Worm (Caenorhabditis elegans) whole organism, L2 larva: Measurements from ENCODE around the gene F56D5.5.

Source experiments
- C34F6.9 ChIP-seq: fragments of 150-350 bp; optimal IDR thresholded peaks from 2 replicates; lab custom pipeline; 2014; ENCODE audit warnings: missing biosample characterization, missing genetic modification characterization
- F13H6.1 ChIP-seq: sonication (generic microtip); optimal IDR thresholded peaks from 2 replicates; lab custom pipeline; 2016; ENCODE audit warnings: missing genetic modification characterization, missing compliant biosample characterization
- R02D3.7 ChIP-seq: fragments of 150-350 bp; optimal IDR thresholded peaks from 2 replicates; lab custom pipeline; 2014; ENCODE audit warnings: missing biosample characterization, missing genetic modification characterization
- Y55F3AM.14 ChIP-seq: fragments of 200-800 bp; sonication (Bioruptor generic); optimal IDR thresholded peaks from 2 replicates; lab custom pipeline; 2018; ENCODE audit warnings: mild to moderate bottlenecking, missing genetic modification characterization, missing compliant biosample characterization
- ama-1 ChIP-seq: fragments of 150-350 bp; optimal IDR thresholded peaks from 2 replicates; lab custom pipeline; 2018; ENCODE audit warnings: inconsistent platforms
- blmp-1 ChIP-seq: sonication (generic microtip); optimal IDR thresholded peaks from 2 replicates; lab custom pipeline; 2017; ENCODE audit warnings: missing genetic modification characterization, mild to moderate bottlenecking, missing compliant biosample characterization, antibody characterized with exemption, moderate library complexity; ENCODE audit not compliant: insufficient read depth
- ceh-16 ChIP-seq: fragments of 150-350 bp; optimal IDR thresholded peaks from 2 replicates; lab custom pipeline; 2014; ENCODE audit warnings: missing biosample characterization, missing genetic modification characterization
- crh-2 ChIP-seq: sonication (generic microtip); optimal IDR thresholded peaks from 2 replicates; lab custom pipeline; 2017; ENCODE audit warnings: missing biosample characterization, missing genetic modification characterization
- dmd-4 ChIP-seq: sonication (generic microtip); optimal IDR thresholded peaks from 2 replicates; lab custom pipeline; 2017; ENCODE audit warnings: missing biosample characterization, missing genetic modification characterization
- egl-27 ChIP-seq: sonication (generic microtip); optimal IDR thresholded peaks from 3 replicates; lab custom pipeline; 2017; ENCODE audit warnings: missing biosample characterization, missing genetic modification reagents, missing genetic modification characterization
- elt-1 ChIP-seq: fragments of 150-350 bp; optimal IDR thresholded peaks from 2 replicates; lab custom pipeline; 2014; ENCODE audit warnings: missing biosample characterization, missing genetic modification characterization
- elt-3 ChIP-seq: sonication (generic microtip); optimal IDR thresholded peaks from 2 replicates; lab custom pipeline; 2017; ENCODE audit warnings: missing biosample characterization, missing genetic modification characterization
- fos-1 ChIP-seq: fragments of 150-350 bp; optimal IDR thresholded peaks from 2 replicates; lab custom pipeline; 2014; ENCODE audit warnings: missing biosample characterization, missing genetic modification characterization
- gmeb-1 ChIP-seq: fragments of 150-350 bp; optimal IDR thresholded peaks from 2 replicates; lab custom pipeline; 2014; ENCODE audit warnings: missing biosample characterization, missing genetic modification characterization
- lin-11 ChIP-seq: fragments of 150-350 bp; sonication (generic microtip); optimal IDR thresholded peaks from 2 replicates; lab custom pipeline; 2014; ENCODE audit warnings: missing biosample characterization, missing genetic modification characterization, inconsistent platforms, mixed read lengths
- lin-13 ChIP-seq: fragments of 150-350 bp; optimal IDR thresholded peaks from 2 replicates; lab custom pipeline; 2014; ENCODE audit warnings: missing biosample characterization, missing genetic modification reagents, missing genetic modification characterization
- lsy-2 ChIP-seq, 2 experiments: fragments of 150-350 bp in 1 of 2; sonication (generic microtip) in 1 of 2; optimal IDR thresholded peaks; 2 replicates each; lab custom pipeline; 2014 to 2017; ENCODE audit warnings: missing biosample characterization in 2 of 2, missing genetic modification characterization in 2 of 2
- mab-5 ChIP-seq: fragments of 150-350 bp; optimal IDR thresholded peaks from 2 replicates; lab custom pipeline; 2014; ENCODE audit warnings: missing biosample characterization, missing genetic modification characterization
- mdl-1 ChIP-seq, 2 experiments: fragments of 150-350 bp in 1 of 2; sonication (generic microtip) in 1 of 2; optimal IDR thresholded peaks; 2 replicates each; lab custom pipeline; 2017; ENCODE audit warnings: missing biosample characterization in 2 of 2, missing genetic modification characterization in 2 of 2
- nhr-10 ChIP-seq: sonication (generic microtip); optimal IDR thresholded peaks from 2 replicates; lab custom pipeline; 2017; ENCODE audit warnings: missing biosample characterization, missing genetic modification characterization
- nhr-12 ChIP-seq: fragments of 150-350 bp; optimal IDR thresholded peaks from 2 replicates; lab custom pipeline; 2014; ENCODE audit warnings: missing biosample characterization, missing genetic modification characterization
- nhr-129 ChIP-seq: fragments of 150-350 bp; optimal IDR thresholded peaks from 2 replicates; lab custom pipeline; 2014; ENCODE audit warnings: missing biosample characterization, missing genetic modification characterization
- nhr-21 ChIP-seq: fragments of 150-350 bp; optimal IDR thresholded peaks from 2 replicates; lab custom pipeline; 2014; ENCODE audit warnings: missing biosample characterization, missing genetic modification characterization
- nhr-23 ChIP-seq: fragments of 150-350 bp; optimal IDR thresholded peaks from 2 replicates; lab custom pipeline; 2014; ENCODE audit warnings: missing biosample characterization, missing genetic modification reagents, missing genetic modification characterization
- nhr-237 ChIP-seq: fragments of 150-350 bp; optimal IDR thresholded peaks from 2 replicates; lab custom pipeline; 2014; ENCODE audit warnings: missing biosample characterization, missing genetic modification characterization
- nhr-25 ChIP-seq: fragments of 150-350 bp; sonication (generic microtip); optimal IDR thresholded peaks from 3 replicates; lab custom pipeline; 2014; ENCODE audit warnings: missing biosample characterization, missing genetic modification characterization
- nhr-6 ChIP-seq: fragments of 150-350 bp; optimal IDR thresholded peaks from 2 replicates; lab custom pipeline; 2014; ENCODE audit warnings: missing biosample characterization, missing genetic modification characterization
- nhr-77 ChIP-seq: fragments of 150-350 bp; optimal IDR thresholded peaks from 2 replicates; lab custom pipeline; 2014; ENCODE audit warnings: missing biosample characterization, missing genetic modification characterization
- peb-1 ChIP-seq: fragments of 150-350 bp; optimal IDR thresholded peaks from 2 replicates; lab custom pipeline; 2014; ENCODE audit warnings: missing biosample characterization, missing genetic modification characterization
- sma-3 ChIP-seq: sonication (generic microtip); optimal IDR thresholded peaks from 2 replicates; lab custom pipeline; 2016; ENCODE audit warnings: missing genetic modification reagents, missing genetic modification characterization, missing compliant biosample characterization
- sma-9 ChIP-seq, 2 experiments: fragments of 150-350 bp in 1 of 2; sonication (generic microtip) in 1 of 2; optimal IDR thresholded peaks; 2 replicates each; lab custom pipeline; 2014 to 2016; ENCODE audit warnings: missing genetic modification characterization in 2 of 2, mild to moderate bottlenecking in 1 of 2, missing biosample characterization in 1 of 2, missing compliant biosample characterization in 1 of 2, missing genetic modification reagents in 1 of 2, moderate library complexity in 1 of 2
- snpc-4 ChIP-seq: fragments of 150-350 bp; optimal IDR thresholded peaks from 2 replicates; lab custom pipeline; 2014; ENCODE audit warnings: missing biosample characterization, missing genetic modification characterization
- unc-62 ChIP-seq: fragments of 150-350 bp; optimal IDR thresholded peaks from 2 replicates; lab custom pipeline; 2014; ENCODE audit warnings: missing biosample characterization, missing genetic modification reagents, missing genetic modification characterization
- zag-1 ChIP-seq: fragments of 150-350 bp; optimal IDR thresholded peaks from 2 replicates; lab custom pipeline; 2014; ENCODE audit warnings: missing biosample characterization, missing genetic modification characterization
- ztf-1 ChIP-seq: fragments of 200-800 bp; sonication (Bioruptor generic); conservative IDR thresholded peaks from 2 replicates; pipeline ENCODE4 v1.3.6; 2022; ENCODE audit warnings: missing genetic modification characterization, missing compliant biosample characterization
- ztf-4 ChIP-seq: fragments of 150-350 bp; optimal IDR thresholded peaks from 2 replicates; lab custom pipeline; 2014; ENCODE audit warnings: missing biosample characterization, missing genetic modification characterization

The F56D5.5 gene

DNA sequence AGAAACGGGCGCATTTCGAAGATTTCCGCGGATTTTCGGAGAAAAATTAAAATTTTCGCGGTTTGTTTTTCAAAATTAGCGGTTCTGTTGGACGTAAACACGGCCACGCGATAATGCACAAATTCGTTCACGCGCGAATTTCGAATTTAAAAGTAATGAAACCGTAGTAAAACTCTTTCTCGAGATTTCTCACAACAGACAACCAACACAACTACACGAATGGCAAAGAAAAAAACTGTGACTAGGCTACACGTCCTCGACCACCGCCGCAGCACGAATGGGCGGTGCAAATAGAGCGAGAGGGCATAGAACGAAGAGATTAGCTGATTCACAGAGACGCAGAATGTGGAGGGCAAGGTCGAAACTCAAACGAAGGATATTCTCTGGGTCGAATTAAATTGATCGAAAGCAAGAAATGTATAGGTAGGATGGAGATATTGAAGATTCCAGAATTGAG, 33.0 kb upstream of the F56D5.5 start, which contains the start of gene idh-1:
Gene idh-1 (minus strand): TSS at position 228 of the 457 bp plus-strand sequence.
- TF ChIP-seq nhr-25 (tag; lab: Kevin White, UChicago) (peak; percentile 68), crh-2 (tag; lab: Kevin White, UChicago) (peak; percentile 0), lsy-2 (tag; optimal IDR thresholded peaks at IDR 0.05; lab: Kevin White, UChicago) (peak in 1 of 2 experiments; percentile 41), F13H6.1 (peak; percentile 48), nhr-6 (no peak), elt-3 (tag; lab: Kevin White, UChicago) (no peak), mab-5 (tag; lab: Kevin White, UChicago) (no peak), sma-3 (GFP tag; lab: Kevin White, UChicago) (peak; percentile 11), snpc-4 (tag; lab: Kevin White, UChicago) (peak; percentile 76), gmeb-1 (tag; lab: Kevin White, UChicago) (peak; percentile 49), fos-1 (tag; lab: Kevin White, UChicago) (peak; percentile 12), nhr-23 (tag; lab: Kevin White, UChicago) (no peak), nhr-129 (peak; percentile 72), ama-1 (lab: Kevin White, UChicago) (peak; percentile 81), C34F6.9 (tag; lab: Kevin White, UChicago) (peak; percentile 21)
- TF ChIP-seq, all 48 proteins: peak for 11

ce11 chrIV:9438753-9439152, 30.8 kb upstream of the F56D5.5 start:
- TF ChIP-seq R02D3.7 (tag; lab: Kevin White, UChicago) (no peak), dmd-4 (no peak), nhr-129 (peak; percentile 29), mdl-1 (tag; optimal IDR thresholded peaks at IDR 0.05; lab: Kevin White, UChicago) (peak in 1 of 2 experiments; percentile 0), elt-3 (tag; lab: Kevin White, UChicago) (no peak), egl-27 (tag; lab: Kevin White, UChicago) (no peak), nhr-21 (tag; lab: Kevin White, UChicago) (no peak), Y55F3AM.14 (GFP tag; lab: Kevin White, UChicago) (no peak), zag-1 (tag; lab: Kevin White, UChicago) (no peak), crh-2 (tag; lab: Kevin White, UChicago) (peak; percentile 37), gmeb-1 (tag; lab: Kevin White, UChicago) (peak; percentile 51), unc-62 (GFP tag; lab: Kevin White, UChicago) (no peak), lsy-2 (tag; optimal IDR thresholded peaks at IDR 0.05; lab: Kevin White, UChicago) (peak in 1 of 2 experiments; percentile 27), nhr-10 (tag; lab: Kevin White, UChicago) (no peak), sma-9 (GFP tag; optimal IDR thresholded peaks at IDR 0.05; lab: Kevin White, UChicago) (peak; percentile 64), sma-9 (tag; optimal IDR thresholded peaks at IDR 0.05; lab: Kevin White, UChicago) (no peak), lin-11 (tag; lab: Kevin White, UChicago) (no peak), fos-1 (tag; lab: Kevin White, UChicago) (peak; percentile 10), C34F6.9 (tag; lab: Kevin White, UChicago) (no peak), ama-1 (lab: Kevin White, UChicago) (peak; percentile 85), lin-13 (peak; percentile 66), ztf-1 (GFP tag; lab: Robert Waterston, UW) (no peak), sma-3 (GFP tag; lab: Kevin White, UChicago) (peak; percentile 73), nhr-237 (tag; lab: Kevin White, UChicago) (no peak), peb-1 (no peak), nhr-6 (peak; percentile 37), F13H6.1 (no peak), blmp-1 (tag; lab: Kevin White, UChicago) (no peak), ztf-4 (tag; lab: Kevin White, UChicago) (peak; percentile 19), mab-5 (tag; lab: Kevin White, UChicago) (no peak), ceh-16 (tag; lab: Kevin White, UChicago) (no peak)

DNA sequence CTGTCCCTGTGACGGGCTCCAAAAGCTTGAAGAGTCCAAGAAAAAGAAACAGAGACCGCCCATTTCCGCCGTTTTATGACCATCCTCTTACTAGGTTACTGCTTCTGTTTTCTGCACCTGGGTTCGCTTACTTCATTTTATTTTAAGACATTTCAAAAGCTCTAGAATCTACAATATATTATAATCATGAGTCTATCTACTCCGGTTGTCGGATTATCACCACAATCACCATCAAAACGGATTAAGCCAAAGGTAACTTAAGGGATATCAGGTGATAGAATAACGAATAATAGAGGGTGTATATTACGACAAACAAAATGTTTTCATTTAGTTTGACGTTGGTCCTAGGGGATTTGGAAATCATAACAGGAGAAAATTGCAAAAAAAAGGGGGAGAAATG, 24.4 kb upstream of the F56D5.5 start:
- no peak for TF ChIP-seq sma-3 (GFP tag; lab: Kevin White, UChicago)
- TF ChIP-seq ceh-16 (tag; lab: Kevin White, UChicago) = no peak
- TF ChIP-seq elt-1 = no peak
- TF ChIP-seq gmeb-1 (tag; lab: Kevin White, UChicago) = no peak
- TF ChIP-seq mdl-1 (tag; optimal IDR thresholded peaks at IDR 0.05; lab: Kevin White, UChicago) = no peak

- TF ChIP-seq elt-3 (tag; lab: Kevin White, UChicago) = no peak
- TF ChIP-seq nhr-21 (tag; lab: Kevin White, UChicago) = no peak
- TF ChIP-seq mab-5 (tag; lab: Kevin White, UChicago) = no peak
- TF ChIP-seq crh-2 (tag; lab: Kevin White, UChicago) = no peak
- no peak for TF ChIP-seq lin-11 (tag; lab: Kevin White, UChicago)
- TF ChIP-seq ceh-16 (tag; lab: Kevin White, UChicago) = no peak
- TF ChIP-seq nhr-12 (tag; lab: Kevin White, UChicago) = no peak
- TF ChIP-seq peb-1 = no peak
- no peak for TF ChIP-seq nhr-77 (tag; lab: Kevin White, UChicago)
- TF ChIP-seq nhr-23 (tag; lab: Kevin White, UChicago) = no peak
These were observed 20.1 kb upstream of the F56D5.5 start, which contains the start of gene F59B8.1 for ce11 chrIV:9427959-9428358. F59B8.1 (plus strand) TSS chrIV:9428259.
